Worm (Caenorhabditis elegans) whole organism, mixed stage, embryonic: ENCODE results near the gene F20D6.2.

Source experiments
- bed-3 ChIP-seq: fragments of 200-800 bp; sonication (Bioruptor generic); optimal IDR thresholded peaks from 3 replicates; lab custom pipeline; 2018; ENCODE audit warnings: mild to moderate bottlenecking, missing genetic modification characterization, moderate library complexity, missing compliant biosample characterization
- blmp-1 ChIP-seq: fragments of 150-350 bp; optimal IDR thresholded peaks from 2 replicates; lab custom pipeline; 2014; ENCODE audit warnings: missing biosample characterization, missing genetic modification characterization
- ceh-39 ChIP-seq: fragments of 150-350 bp; optimal IDR thresholded peaks from 2 replicates; lab custom pipeline; 2014; ENCODE audit warnings: missing biosample characterization, missing genetic modification characterization
- ceh-43 ChIP-seq: fragments of 200-800 bp; sonication (Bioruptor generic); optimal IDR thresholded peaks from 2 replicates; lab custom pipeline; 2018; ENCODE audit warnings: mild to moderate bottlenecking, missing genetic modification characterization, moderate library complexity, missing compliant biosample characterization
- ceh-83 ChIP-seq: fragments of 200-800 bp; sonication (Bioruptor generic); optimal IDR thresholded peaks from 2 replicates; lab custom pipeline; 2018; ENCODE audit warnings: mild to moderate bottlenecking, missing genetic modification characterization, missing compliant biosample characterization
- ces-1 ChIP-seq: fragments of 150-350 bp; optimal IDR thresholded peaks from 2 replicates; lab custom pipeline; 2014; ENCODE audit warnings: missing biosample characterization, missing genetic modification reagents, missing genetic modification characterization
- cnd-1 ChIP-seq: fragments of 200-800 bp; sonication (Bioruptor generic); optimal IDR thresholded peaks from 2 replicates; lab custom pipeline; 2018; ENCODE audit warnings: mild to moderate bottlenecking, missing genetic modification characterization, missing compliant biosample characterization
- drap-1 ChIP-seq: fragments of 200-800 bp; sonication (Bioruptor generic); optimal IDR thresholded peaks from 3 replicates; lab custom pipeline; 2018; ENCODE audit warnings: mild to moderate bottlenecking, missing genetic modification characterization, missing compliant biosample characterization
- elt-1 ChIP-seq: sonication (generic microtip); optimal IDR thresholded peaks from 2 replicates; lab custom pipeline; 2017; ENCODE audit warnings: missing genetic modification characterization, mild to moderate bottlenecking, missing compliant biosample characterization, antibody characterized with exemption, moderate library complexity, borderline replicate concordance; ENCODE audit not compliant: insufficient read depth
- elt-3 ChIP-seq: fragments of 150-350 bp; optimal IDR thresholded peaks from 2 replicates; lab custom pipeline; 2014; ENCODE audit warnings: missing biosample characterization, missing genetic modification characterization
- flh-1 ChIP-seq: fragments of 200-800 bp; sonication (Bioruptor generic); optimal IDR thresholded peaks from 2 replicates; lab custom pipeline; 2018; ENCODE audit warnings: mild to moderate bottlenecking, missing genetic modification characterization, moderate library complexity, missing compliant biosample characterization
- ham-2 ChIP-seq: fragments of 200-800 bp; sonication (Bioruptor generic); optimal IDR thresholded peaks from 2 replicates; lab custom pipeline; 2018; ENCODE audit warnings: mild to moderate bottlenecking, missing genetic modification characterization, missing compliant biosample characterization
- hlh-1 ChIP-seq: fragments of 150-350 bp; optimal IDR thresholded peaks from 2 replicates; lab custom pipeline; 2014; ENCODE audit warnings: missing biosample characterization, missing genetic modification reagents, missing genetic modification characterization
- lin-13 ChIP-seq: fragments of 150-350 bp; optimal IDR thresholded peaks from 2 replicates; lab custom pipeline; 2014; ENCODE audit warnings: missing biosample characterization, missing genetic modification characterization
- lin-32 ChIP-seq: fragments of 200-800 bp; sonication (Bioruptor generic); optimal IDR thresholded peaks from 2 replicates; lab custom pipeline; 2018; ENCODE audit warnings: mild to moderate bottlenecking, missing genetic modification characterization, missing compliant biosample characterization
- lsy-2 ChIP-seq: fragments of 150-350 bp; optimal IDR thresholded peaks from 2 replicates; lab custom pipeline; 2014; ENCODE audit warnings: missing biosample characterization, missing genetic modification characterization
- mab-5 ChIP-seq: fragments of 150-350 bp; optimal IDR thresholded peaks from 2 replicates; lab custom pipeline; 2014; ENCODE audit warnings: missing biosample characterization, missing genetic modification characterization
- mep-1 ChIP-seq: fragments of 150-350 bp; optimal IDR thresholded peaks from 2 replicates; lab custom pipeline; 2017; ENCODE audit warnings: missing biosample characterization, missing genetic modification reagents, missing genetic modification characterization, inconsistent platforms
- mls-2 ChIP-seq: sonication (generic microtip); optimal IDR thresholded peaks from 2 replicates; lab custom pipeline; 2016; ENCODE audit warnings: mild to moderate bottlenecking, missing genetic modification characterization, moderate library complexity, missing compliant biosample characterization
- nhr-12 ChIP-seq: fragments of 150-350 bp; optimal IDR thresholded peaks from 2 replicates; lab custom pipeline; 2014; ENCODE audit warnings: missing biosample characterization, missing genetic modification characterization
- nhr-237 ChIP-seq: fragments of 150-350 bp; optimal IDR thresholded peaks from 2 replicates; lab custom pipeline; 2014; ENCODE audit warnings: missing biosample characterization, missing genetic modification characterization
- nhr-76 ChIP-seq: sonication (generic microtip); optimal IDR thresholded peaks from 2 replicates; lab custom pipeline; 2017; ENCODE audit warnings: missing biosample characterization, missing genetic modification characterization
- pha-4 ChIP-seq: fragments of 150-350 bp; optimal IDR thresholded peaks from 2 replicates; lab custom pipeline; 2018; ENCODE audit warnings: missing biosample characterization, missing genetic modification reagents, missing genetic modification characterization
- sem-2 ChIP-seq: fragments of 200-800 bp; sonication (Bioruptor generic); optimal IDR thresholded peaks from 2 replicates; lab custom pipeline; 2018; ENCODE audit warnings: mild to moderate bottlenecking, missing genetic modification characterization, missing compliant biosample characterization
- snpc-4 ChIP-seq: fragments of 150-350 bp; optimal IDR thresholded peaks from 2 replicates; lab custom pipeline; 2014; ENCODE audit warnings: missing biosample characterization, missing genetic modification characterization
- sptf-1 ChIP-seq: sonication (generic microtip); optimal IDR thresholded peaks from 2 replicates; lab custom pipeline; 2017; ENCODE audit warnings: mild to moderate bottlenecking, missing genetic modification characterization, moderate library complexity, missing compliant biosample characterization
- tbx-8 ChIP-seq: fragments of 200-800 bp; sonication (Bioruptor generic); optimal IDR thresholded peaks from 2 replicates; lab custom pipeline; 2018; ENCODE audit warnings: mild to moderate bottlenecking, missing genetic modification characterization, moderate library complexity, missing compliant biosample characterization
- unc-120 ChIP-seq: sonication (generic microtip); optimal IDR thresholded peaks from 2 replicates; lab custom pipeline; 2017; ENCODE audit warnings: missing genetic modification characterization, missing compliant biosample characterization; ENCODE audit not compliant: poor library complexity, severe bottlenecking
- unc-39 ChIP-seq: fragments of 150-350 bp; optimal IDR thresholded peaks from 2 replicates; lab custom pipeline; 2014; ENCODE audit warnings: missing biosample characterization, missing genetic modification characterization
- unc-62 ChIP-seq: fragments of 150-350 bp; optimal IDR thresholded peaks from 2 replicates; lab custom pipeline; 2014; ENCODE audit warnings: missing biosample characterization, missing genetic modification reagents, missing genetic modification characterization
- zip-8 ChIP-seq: fragments of 150-350 bp; optimal IDR thresholded peaks from 2 replicates; lab custom pipeline; 2014; ENCODE audit warnings: missing biosample characterization, missing genetic modification characterization
- ztf-11 ChIP-seq: fragments of 150-350 bp; optimal IDR thresholded peaks from 2 replicates; lab custom pipeline; 2014; ENCODE audit warnings: missing biosample characterization, missing genetic modification characterization

F20D6.2 gene

ce11 chrV:8159629-8160028 is 26.2 kb upstream of the F20D6.2 start, which contains the start of gene F20D6.6:
Gene F20D6.6, plus strand, starts transcription at chrV:8159929.
- no peak for TF ChIP-seq lsy-2
- no peak for TF ChIP-seq snpc-4
- no peak for TF ChIP-seq mls-2 (tag; lab: Kevin White, UChicago)
- no peak for TF ChIP-seq unc-120 (tag; lab: Kevin White, UChicago)
- no peak for TF ChIP-seq lin-32 (GFP tag; lab: Kevin White, UChicago)
- TF ChIP-seq cnd-1, result no peak
- no peak for TF ChIP-seq unc-62 (GFP tag; lab: Kevin White, UChicago)
- no peak for TF ChIP-seq drap-1
- TF ChIP-seq mab-5, result no peak
- no peak for TF ChIP-seq ceh-39
- TF ChIP-seq mep-1, result no peak
- no peak for TF ChIP-seq nhr-12 (tag; lab: Kevin White, UChicago)
- no peak for TF ChIP-seq elt-1 (tag; lab: Kevin White, UChicago)
- TF ChIP-seq elt-3 (tag; lab: Kevin White, UChicago), result no peak
- TF ChIP-seq pha-4 (tag; lab: Kevin White, UChicago), result no peak
- no peak for TF ChIP-seq blmp-1 (tag; lab: Kevin White, UChicago)

- TF ChIP-seq snpc-4, result no peak
- TF ChIP-seq elt-1 (tag; lab: Kevin White, UChicago), result no peak
- no peak for TF ChIP-seq nhr-76 (tag; lab: Kevin White, UChicago)
- no peak for TF ChIP-seq unc-39 (tag; lab: Kevin White, UChicago)
- no peak for TF ChIP-seq unc-62 (GFP tag; lab: Kevin White, UChicago)
- TF ChIP-seq bed-3 (GFP tag; lab: Kevin White, UChicago), result no peak
These were observed 24.1 kb upstream of the F20D6.2 start, which contains the start of gene F20D6.5 for ce11 chrV:8161699-8162098. Gene F20D6.5, plus strand, starts transcription at chrV:8161957.

ce11 chrV:8163199-8163598 is 22.6 kb upstream of the F20D6.2 start:
- no peak for TF ChIP-seq blmp-1 (tag; lab: Kevin White, UChicago)
- TF ChIP-seq hlh-1 (tag; lab: Kevin White, UChicago), result no peak

- no peak for TF ChIP-seq nhr-76 (tag; lab: Kevin White, UChicago)
- TF ChIP-seq hlh-1 (tag; lab: Kevin White, UChicago), result no peak
- no peak for TF ChIP-seq blmp-1 (tag; lab: Kevin White, UChicago)
- no peak for TF ChIP-seq mab-5
- no peak for TF ChIP-seq snpc-4
- TF ChIP-seq nhr-237, result no peak
- TF ChIP-seq ces-1, result peak; percentile 32
- TF ChIP-seq lin-13 (tag; lab: Kevin White, UChicago), result no peak
These were observed 17.4 kb upstream of the F20D6.2 start, which contains the start of gene F20D6.8 for ce11 chrV:8168219-8168962. Gene F20D6.8, minus strand, starts transcription at chrV:8168269.

ce11 chrV:8169150-8169549 is 16.7 kb upstream of the F20D6.2 start:
- TF ChIP-seq sptf-1 (tag; lab: Kevin White, UChicago) (no peak), lin-32 (GFP tag; lab: Kevin White, UChicago) (no peak), hlh-1 (tag; lab: Kevin White, UChicago) (no peak), tbx-8 (no peak), unc-39 (tag; lab: Kevin White, UChicago) (no peak), mab-5 (no peak), sem-2 (GFP tag; lab: Kevin White, UChicago) (no peak), elt-3 (tag; lab: Kevin White, UChicago) (no peak), unc-120 (tag; lab: Kevin White, UChicago) (no peak), ceh-43 (GFP tag; lab: Kevin White, UChicago) (no peak), nhr-237 (no peak), elt-1 (tag; lab: Kevin White, UChicago) (no peak), snpc-4 (no peak), ztf-11 (tag; lab: Kevin White, UChicago) (no peak), zip-8 (tag; lab: Kevin White, UChicago) (no peak), cnd-1 (no peak), drap-1 (no peak), flh-1 (no peak), ham-2 (no peak), ceh-83 (GFP tag; lab: Kevin White, UChicago) (no peak)
